Fruit fly (Drosophila melanogaster) whole organism, embryonic: ENCODE results near the gene CG6041.
A peak's percentile ranks its signal among the peaks of the same experiment; 100 is the strongest.

Experiments
- ATbp ChIP-seq: fragments of 200-800 bp; sonication (Bioruptor generic); optimal IDR thresholded peaks from 2 replicates; lab custom pipeline; 2017; ENCODE audit warnings: missing biosample characterization, mild to moderate bottlenecking, missing genetic modification characterization, missing genetic modification reagents
- Atf6 ChIP-seq: fragments of 200-800 bp; sonication (Bioruptor generic); IDR thresholded peaks from 2 replicates; pipeline ENCODE4 v1.3.6; 2022; ENCODE audit warnings: missing biosample characterization, missing genetic modification characterization
- CG10366 ChIP-seq: fragments of 200-800 bp; sonication (Bioruptor generic); IDR thresholded peaks from 2 replicates; pipeline ENCODE4 v1.3.6; 2022; ENCODE audit warnings: missing biosample characterization, missing genetic modification characterization
- CG10565 ChIP-seq: fragments of 200-800 bp; sonication (Bioruptor generic); optimal IDR thresholded peaks from 3 replicates; lab custom pipeline; 2016; ENCODE audit warnings: missing biosample characterization, mild to moderate bottlenecking, missing genetic modification characterization
- CG11247 ChIP-seq: fragments of 200-800 bp; sonication (Bioruptor generic); IDR thresholded peaks from 2 replicates; pipeline ENCODE4 v1.3.6; 2022; ENCODE audit warnings: missing biosample characterization, missing genetic modification characterization
- CG12104 ChIP-seq: fragments of 200-800 bp; sonication (Bioruptor generic); optimal IDR thresholded peaks from 3 replicates; lab custom pipeline; 2016; ENCODE audit warnings: missing biosample characterization, missing genetic modification characterization
- CG1233 ChIP-seq: fragments of 200-800 bp; sonication (Bioruptor generic); optimal IDR thresholded peaks from 4 replicates; lab custom pipeline; 2018; ENCODE audit warnings: missing biosample characterization, mild to moderate bottlenecking, missing genetic modification characterization
- CG12391 ChIP-seq: fragments of 200-800 bp; sonication (Bioruptor generic); optimal IDR thresholded peaks from 3 replicates; lab custom pipeline; 2018; ENCODE audit warnings: missing biosample characterization, mild to moderate bottlenecking, missing genetic modification characterization, moderate library complexity
- CG13123 ChIP-seq: fragments of 200-800 bp; sonication (Bioruptor generic); optimal IDR thresholded peaks from 2 replicates; lab custom pipeline; 2016; ENCODE audit warnings: missing biosample characterization, missing genetic modification characterization
- CG13894 ChIP-seq: fragments of 200-800 bp; sonication (Bioruptor generic); optimal IDR thresholded peaks from 3 replicates; lab custom pipeline; 2018; ENCODE audit warnings: missing biosample characterization, mild to moderate bottlenecking, missing genetic modification characterization, moderate library complexity
- CG15514 ChIP-seq: fragments of 200-800 bp; sonication (Bioruptor generic); optimal IDR thresholded peaks from 3 replicates; lab custom pipeline; 2017; ENCODE audit warnings: missing biosample characterization, missing genetic modification characterization, mild to moderate bottlenecking, moderate library complexity, missing genetic modification reagents
- CG18262 ChIP-seq: fragments of 200-800 bp; optimal IDR thresholded peaks from 3 replicates; lab custom pipeline; 2019; ENCODE audit warnings: missing biosample characterization, mild to moderate bottlenecking, missing genetic modification characterization, moderate library complexity
- CG18599 ChIP-seq: fragments of 200-800 bp; sonication (Bioruptor generic); optimal IDR thresholded peaks from 3 replicates; lab custom pipeline; 2017; ENCODE audit warnings: missing biosample characterization, missing genetic modification characterization, mild to moderate bottlenecking, moderate library complexity, missing genetic modification reagents
- CG2199 ChIP-seq: fragments of 200-800 bp; sonication (Bioruptor generic); IDR thresholded peaks from 3 replicates; pipeline ENCODE4 v1.3.6; 2022; ENCODE audit warnings: missing biosample characterization, missing genetic modification characterization
- CG2678 ChIP-seq: fragments of 200-800 bp; sonication (Bioruptor generic); optimal IDR thresholded peaks from 3 replicates; lab custom pipeline; 2019; ENCODE audit warnings: missing biosample characterization, mild to moderate bottlenecking, missing genetic modification characterization, moderate library complexity
- CG6254 ChIP-seq: fragments of 200-800 bp; sonication (Bioruptor generic); optimal IDR thresholded peaks from 3 replicates; lab custom pipeline; 2017; ENCODE audit warnings: mild to moderate bottlenecking, missing biosample characterization, missing genetic modification reagents, missing genetic modification characterization
- CG6654 ChIP-seq: fragments of 200-800 bp; sonication (Bioruptor generic); optimal IDR thresholded peaks from 2 replicates; lab custom pipeline; 2017; ENCODE audit warnings: missing biosample characterization, mild to moderate bottlenecking, missing genetic modification characterization
- CG8359 ChIP-seq: fragments of 200-800 bp; sonication (Bioruptor generic); optimal IDR thresholded peaks from 2 replicates; lab custom pipeline; 2017; ENCODE audit warnings: missing biosample characterization, mild to moderate bottlenecking, missing genetic modification characterization, borderline replicate concordance
- CG9437 ChIP-seq: fragments of 200-800 bp; sonication (Bioruptor generic); optimal IDR thresholded peaks from 2 replicates; lab custom pipeline; 2018; ENCODE audit warnings: missing biosample characterization, mild to moderate bottlenecking, missing genetic modification characterization
- CG9609 ChIP-seq: fragments of 200-800 bp; sonication (Bioruptor generic); optimal IDR thresholded peaks from 3 replicates; lab custom pipeline; 2016; ENCODE audit warnings: missing biosample characterization, missing genetic modification characterization
- CHES-1-like ChIP-seq: fragments of 200-800 bp; sonication (Bioruptor generic); optimal IDR thresholded peaks from 2 replicates; lab custom pipeline; 2016; ENCODE audit warnings: missing biosample characterization, missing genetic modification characterization
- CrebB ChIP-seq: fragments of 200-800 bp; sonication (Bioruptor generic); optimal IDR thresholded peaks from 3 replicates; lab custom pipeline; 2018; ENCODE audit warnings: missing biosample characterization, mild to moderate bottlenecking, missing genetic modification characterization
- D19A ChIP-seq: fragments of 200-800 bp; optimal IDR thresholded peaks from 3 replicates; lab custom pipeline; 2019; ENCODE audit warnings: missing biosample characterization, mild to moderate bottlenecking, missing genetic modification characterization, moderate library complexity
- Dad ChIP-seq: fragments of 200-800 bp; sonication (Bioruptor generic); optimal IDR thresholded peaks from 3 replicates; lab custom pipeline; 2016; ENCODE audit warnings: missing biosample characterization, missing genetic modification characterization
- Dfd ChIP-seq, 2 experiments: fragments of >200 bp; optimal IDR thresholded peaks; 2 replicates each; lab custom pipeline; 2017; ENCODE audit warnings: missing biosample characterization in 2 of 2, missing genetic modification characterization in 2 of 2
- Doc3 ChIP-seq: fragments of 200-800 bp; sonication (Bioruptor generic); IDR thresholded peaks from 3 replicates; pipeline ENCODE4 v1.3.6; 2022; ENCODE audit warnings: missing biosample characterization, missing genetic modification characterization; ENCODE audit not compliant: partially characterized antibody
- Gsc ChIP-seq: fragments of 200-800 bp; sonication (Bioruptor generic); IDR thresholded peaks from 2 replicates; pipeline ENCODE4 v1.3.6; 2022; ENCODE audit warnings: missing biosample characterization, missing genetic modification characterization
- HmgD ChIP-seq: fragments of 200-800 bp; sonication (Bioruptor generic); optimal IDR thresholded peaks from 3 replicates; lab custom pipeline; 2016; ENCODE audit warnings: missing biosample characterization, missing genetic modification characterization
- Mad ChIP-seq: fragments of 200-800 bp; sonication (Bioruptor generic); optimal IDR thresholded peaks from 2 replicates; lab custom pipeline; 2016; ENCODE audit warnings: missing biosample characterization, missing genetic modification characterization
- NC2α ChIP-seq: fragments of 200-800 bp; sonication (Bioruptor generic); optimal IDR thresholded peaks from 2 replicates; lab custom pipeline; 2016; ENCODE audit warnings: missing biosample characterization, missing genetic modification characterization
- NFAT ChIP-seq: fragments of 200-800 bp; sonication (Bioruptor generic); IDR thresholded peaks from 2 replicates; pipeline ENCODE4 v1.3.6; 2022; ENCODE audit warnings: missing biosample characterization, missing genetic modification characterization
- Sry-β ChIP-seq: fragments of 200-800 bp; sonication (Bioruptor generic); optimal IDR thresholded peaks from 2 replicates; lab custom pipeline; 2018; ENCODE audit warnings: missing biosample characterization, mild to moderate bottlenecking, missing genetic modification characterization, moderate library complexity
- Usf ChIP-seq: fragments of 200-800 bp; sonication (Bioruptor generic); optimal IDR thresholded peaks from 2 replicates; lab custom pipeline; 2017; ENCODE audit warnings: missing genotype, missing biosample characterization, missing genetic modification characterization
- ab ChIP-seq: fragments of 200-800 bp; sonication (Bioruptor generic); optimal IDR thresholded peaks from 2 replicates; lab custom pipeline; 2016; ENCODE audit warnings: missing biosample characterization, missing genetic modification characterization
- chm ChIP-seq: fragments of 200-800 bp; sonication (Bioruptor generic); IDR thresholded peaks from 2 replicates; pipeline ENCODE4 v1.3.6; 2022; ENCODE audit warnings: missing biosample characterization, missing genetic modification characterization
- corto ChIP-seq: fragments of 200-800 bp; sonication (Bioruptor generic); optimal IDR thresholded peaks from 2 replicates; lab custom pipeline; 2016; ENCODE audit warnings: missing biosample characterization, mild to moderate bottlenecking, missing genetic modification characterization, moderate library complexity
- dan ChIP-seq: fragments of 200-800 bp; sonication (Bioruptor generic); IDR thresholded peaks from 2 replicates; pipeline ENCODE4 v1.3.6; 2022; ENCODE audit warnings: missing biosample characterization, missing genetic modification characterization
- hbn ChIP-seq: fragments of 200-800 bp; sonication (Bioruptor generic); IDR thresholded peaks from 2 replicates; pipeline ENCODE4 v1.3.6; 2022; ENCODE audit warnings: missing biosample characterization, missing genetic modification characterization; ENCODE audit not compliant: partially characterized antibody
- lab ChIP-seq: fragments of 200-800 bp; sonication (Bioruptor generic); optimal IDR thresholded peaks from 3 replicates; lab custom pipeline; 2017; ENCODE audit warnings: missing biosample characterization, missing genetic modification characterization, mild to moderate bottlenecking, moderate library complexity, missing genetic modification reagents
- lilli ChIP-seq: fragments of 200-800 bp; sonication (Bioruptor generic); optimal IDR thresholded peaks from 3 replicates; lab custom pipeline; 2016; ENCODE audit warnings: missing biosample characterization, missing genetic modification characterization
- nmo ChIP-seq: fragments of 200-800 bp; sonication (Bioruptor generic); optimal IDR thresholded peaks from 2 replicates; lab custom pipeline; 2018; ENCODE audit warnings: missing biosample characterization, mild to moderate bottlenecking, missing genetic modification characterization, moderate library complexity
- pfk ChIP-seq: fragments of 200-800 bp; sonication (Bioruptor generic); optimal IDR thresholded peaks from 2 replicates; lab custom pipeline; 2018; ENCODE audit warnings: missing biosample characterization, mild to moderate bottlenecking, missing genetic modification characterization, moderate library complexity
- phol ChIP-seq: fragments of 200-800 bp; sonication (Bioruptor generic); optimal IDR thresholded peaks from 3 replicates; lab custom pipeline; 2018; ENCODE audit warnings: missing biosample characterization, mild to moderate bottlenecking, missing genetic modification characterization, moderate library complexity
- prd ChIP-seq, 3 experiments: fragments of >200 bp in 2 of 3; fragments of 200-800 bp in 1 of 3; sonication (Bioruptor generic) in 1 of 3; optimal IDR thresholded peaks in 2 of 3; IDR thresholded peaks in 1 of 3; 2 replicates in 2 of 3; 3 replicates in 1 of 3; pipeline versions ENCODE4 v1.3.6 to Lab custom; 2017 to 2022; ENCODE audit warnings: missing biosample characterization in 1 of 3, missing genetic modification characterization in 1 of 3
- pum ChIP-seq: fragments of 200-800 bp; sonication (Bioruptor generic); optimal IDR thresholded peaks from 2 replicates; lab custom pipeline; 2016; ENCODE audit warnings: missing biosample characterization, missing genetic modification characterization
- rib ChIP-seq: fragments of 200-800 bp; sonication (Bioruptor generic); IDR thresholded peaks from 2 replicates; pipeline ENCODE4 v1.3.6; 2022; ENCODE audit warnings: missing biosample characterization, missing genetic modification characterization
- slou ChIP-seq: fragments of 200-800 bp; sonication (Bioruptor generic); optimal IDR thresholded peaks from 3 replicates; lab custom pipeline; 2016; ENCODE audit warnings: missing biosample characterization, missing genetic modification characterization
- sug ChIP-seq: fragments of 200-800 bp; optimal IDR thresholded peaks from 2 replicates; lab custom pipeline; 2019; ENCODE audit warnings: missing biosample characterization, mild to moderate bottlenecking, missing genetic modification characterization, moderate library complexity
- tio ChIP-seq: fragments of 200-800 bp; sonication (Bioruptor generic); optimal IDR thresholded peaks from 2 replicates; lab custom pipeline; 2017; ENCODE audit warnings: missing biosample characterization, missing genetic modification characterization, inconsistent platforms
- zf30C ChIP-seq: fragments of 200-800 bp; sonication (Bioruptor generic); optimal IDR thresholded peaks from 3 replicates; lab custom pipeline; 2018; ENCODE audit warnings: missing biosample characterization, mild to moderate bottlenecking, missing genetic modification characterization

CG6041 gene

dm6 chrX:5907916-5908315 lies 40.0 kb upstream of the CG6041 start, which contains the start of gene CG12236 (continued):
- TF ChIP-seq Doc3 (GFP tag; lab: Robert Waterston, UW), result no peak
- peak; percentile 89 for TF ChIP-seq CG15514 (GFP tag; lab: Kevin White, UChicago)
- 0 out of 3 replicates have a peak, but pooled peaks have one; percentile 55 for TF ChIP-seq CG2199 (GFP tag; lab: Robert Waterston, UW)
- peak; percentile 66 for TF ChIP-seq nmo (GFP tag; lab: Kevin White, UChicago)
- TF ChIP-seq D19A (tag; lab: Kevin White, UChicago), result peak; percentile 35
- TF ChIP-seq ab (GFP tag; lab: Kevin White, UChicago), result no peak
- no peak for TF ChIP-seq Dad
- TF ChIP-seq CG2678 (tag; lab: Kevin White, UChicago), result no peak
- peak; percentile 96 for TF ChIP-seq rib (GFP tag; lab: Robert Waterston, UW)
- peak; percentile 46 for TF ChIP-seq CG12391 (tag; lab: Kevin White, UChicago)
- TF ChIP-seq phol (tag; lab: Kevin White, UChicago), result peak; percentile 100
- TF ChIP-seq hbn (GFP tag; lab: Robert Waterston, UW), result 0 out of 2 replicates have a peak, but pooled peaks have one; percentile 14
- TF ChIP-seq NFAT (GFP tag; lab: Robert Waterston, UW), result peak; percentile 78
- TF ChIP-seq chm (GFP tag; lab: Robert Waterston, UW), result no peak
- peak; percentile 15 for TF ChIP-seq ATbp (GFP tag; lab: Kevin White, UChicago)
- peak; percentile 4 for TF ChIP-seq Mad
- peak; percentile 62 for TF ChIP-seq CrebB
- peak; percentile 63 for TF ChIP-seq HmgD (GFP tag; lab: Kevin White, UChicago)
- TF ChIP-seq Atf6, result no peak
- TF ChIP-seq CG10366, result no peak
- TF ChIP-seq Gsc (GFP tag; lab: Robert Waterston, UW), result no peak
- TF ChIP-seq sug, result peak; percentile 67
- TF ChIP-seq CG6254 (GFP tag; lab: Kevin White, UChicago), result no peak
- peak; percentile 11 for TF ChIP-seq slou (GFP tag; lab: Kevin White, UChicago)
- TF ChIP-seq Usf (GFP tag; lab: Kevin White, UChicago), result peak; percentile 5
- no peak for TF ChIP-seq CG9437 (GFP tag; lab: Kevin White, UChicago)
- TF ChIP-seq prd (optimal IDR thresholded peaks at IDR 0.05; lab: Kevin White, UChicago), result no peak
- TF ChIP-seq prd (GFP tag; IDR thresholded peaks at IDR 0.05; lab: Robert Waterston, UW), result peak; percentile 23; the same call in 1 of the 3 replicates
- peak; percentile 71 for TF ChIP-seq CG13894
- no peak for TF ChIP-seq CG13123 (GFP tag; lab: Kevin White, UChicago)
- peak; percentile 11 for TF ChIP-seq CG9609
- TF ChIP-seq CG12104 (GFP tag; lab: Kevin White, UChicago), result no peak
- TF ChIP-seq lilli, result peak; percentile 49
- TF ChIP-seq Dfd (GFP tag; optimal IDR thresholded peaks at IDR 0.05; lab: Kevin White, UChicago), result no peak
- peak; percentile 23 for TF ChIP-seq CG1233 (GFP tag; lab: Kevin White, UChicago)
- no peak for TF ChIP-seq CG10565
- peak; percentile 49; the same call in 1 of the 2 replicates for TF ChIP-seq CG11247 (GFP tag; lab: Robert Waterston, UW)
- no peak for TF ChIP-seq NC2α (GFP tag; lab: Kevin White, UChicago)
- TF ChIP-seq CG18599, result peak; percentile 13
- no peak for TF ChIP-seq pum
- TF ChIP-seq CG6654 (GFP tag; lab: Kevin White, UChicago), result no peak
- peak; percentile 71 for TF ChIP-seq lab (GFP tag; lab: Kevin White, UChicago)
- TF ChIP-seq Sry-β (GFP tag; lab: Kevin White, UChicago), result no peak
- no peak for TF ChIP-seq corto (GFP tag; lab: Kevin White, UChicago)
- no peak for TF ChIP-seq dan (GFP tag; lab: Robert Waterston, UW)
- TF ChIP-seq CG18262 (tag; lab: Kevin White, UChicago), result peak; percentile 22
- peak; percentile 10 for TF ChIP-seq zf30C (GFP tag; lab: Kevin White, UChicago)
- TF ChIP-seq CHES-1-like, result peak; percentile 75
- no peak for TF ChIP-seq tio
- peak; percentile 64 for TF ChIP-seq pfk (GFP tag; lab: Kevin White, UChicago)
- no peak for TF ChIP-seq CG8359 (GFP tag; lab: Kevin White, UChicago)
